Worm (Caenorhabditis elegans): ENCODE measurements around the gene K09C6.8.

Gene K09C6.8

ce11 chrV:813101-813500 lies 29.9 kb downstream of the K09C6.8 start, which contains the start of gene R13D11.10:
Gene R13D11.10 (minus strand): TSS chrV:813201.
- TF ChIP-seq elt-2 (tag; optimal IDR thresholded peaks at IDR 0.05), result no peak
- TF ChIP-seq daf-12 (tag; optimal IDR thresholded peaks at IDR 0.05), result no peak
- TF ChIP-seq ZK546.5 (tag; optimal IDR thresholded peaks at IDR 0.05), result no peak
- TF ChIP-seq mml-1 (tag; optimal IDR thresholded peaks at IDR 0.05), result no peak
- TF ChIP-seq pqm-1 (tag; optimal IDR thresholded peaks at IDR 0.05), result no peak
- no peak for TF ChIP-seq fkh-2 (tag; optimal IDR thresholded peaks at IDR 0.05)
- TF ChIP-seq ceh-16 (tag; optimal IDR thresholded peaks at IDR 0.05), result no peak
- TF ChIP-seq eor-1 (tag; optimal IDR thresholded peaks at IDR 0.05), result no peak
- TF ChIP-seq elt-3 (tag; optimal IDR thresholded peaks at IDR 0.05), result no peak
- no peak for TF ChIP-seq nhr-12 (tag; optimal IDR thresholded peaks at IDR 0.05)

ce11 chrV:810281-810862 lies 32.6 kb downstream of the K09C6.8 start, which contains the start of gene R13D11.4:
Gene R13D11.4 (plus strand): TSS chrV:810812.
- TF ChIP-seq nhr-67 (tag; optimal IDR thresholded peaks at IDR 0.05) (no peak), ztf-4 (tag; optimal IDR thresholded peaks at IDR 0.05) (no peak), hmg-11 (tag; optimal IDR thresholded peaks at IDR 0.05) (peak; percentile 23), fkh-10 (GFP tag; optimal IDR thresholded peaks at IDR 0.05) (peak; percentile 30), lsy-12 (tag; optimal IDR thresholded peaks at IDR 0.05) (no peak), elt-2 (tag; optimal IDR thresholded peaks at IDR 0.05) (no peak), nfya-1 (tag; optimal IDR thresholded peaks at IDR 0.05; ENCODE audit: insufficient read depth) (peak; percentile 39), egl-5 (tag; optimal IDR thresholded peaks at IDR 0.05) (no peak), nhr-28 (tag; optimal IDR thresholded peaks at IDR 0.05) (no peak)

- TF ChIP-seq nhr-77 (tag; optimal IDR thresholded peaks at IDR 0.05) (no peak), nhr-11 (tag; optimal IDR thresholded peaks at IDR 0.05) (no peak), lsy-12 (tag; optimal IDR thresholded peaks at IDR 0.05) (no peak), elt-1 (tag; optimal IDR thresholded peaks at IDR 0.05) (no peak), unc-39 (tag; optimal IDR thresholded peaks at IDR 0.05) (no peak), pha-4 (tag; optimal IDR thresholded peaks at IDR 0.05) (no peak)
Observed at ce11 chrV:808260-808659, 34.8 kb downstream of the K09C6.8 start.

- TF ChIP-seq zag-1 (tag; optimal IDR thresholded peaks at IDR 0.05) (no peak), nhr-77 (tag; optimal IDR thresholded peaks at IDR 0.05) (no peak), R02D3.7 (tag; optimal IDR thresholded peaks at IDR 0.05) (no peak), snpc-4 (tag; optimal IDR thresholded peaks at IDR 0.05) (no peak), nfya-1 (tag; optimal IDR thresholded peaks at IDR 0.05; ENCODE audit: insufficient read depth) (no peak), ceh-16 (tag; optimal IDR thresholded peaks at IDR 0.05) (no peak), elt-3 (tag; optimal IDR thresholded peaks at IDR 0.05) (no peak), lsy-12 (tag; optimal IDR thresholded peaks at IDR 0.05) (no peak), mml-1 (tag; optimal IDR thresholded peaks at IDR 0.05) (no peak), nhr-23 (tag; optimal IDR thresholded peaks at IDR 0.05) (peak; percentile 2), ZK546.5 (tag; optimal IDR thresholded peaks at IDR 0.05) (no peak), jun-1 (tag; optimal IDR thresholded peaks at IDR 0.05) (no peak), eor-1 (tag; optimal IDR thresholded peaks at IDR 0.05) (no peak), nhr-25 (tag; optimal IDR thresholded peaks at IDR 0.05) (peak; percentile 0), nhr-28 (tag; optimal IDR thresholded peaks at IDR 0.05) (no peak), nhr-43 (tag; optimal IDR thresholded peaks at IDR 0.05; ENCODE audit: poor library complexity, severe bottlenecking) (no peak), pqm-1 (tag; optimal IDR thresholded peaks at IDR 0.05) (no peak), pha-4 (tag; optimal IDR thresholded peaks at IDR 0.05) (no peak), ztf-4 (tag; optimal IDR thresholded peaks at IDR 0.05) (no peak), fkh-10 (GFP tag; optimal IDR thresholded peaks at IDR 0.05) (no peak), nhr-12 (tag; optimal IDR thresholded peaks at IDR 0.05) (no peak), skn-1 (tag; optimal IDR thresholded peaks at IDR 0.05) (no peak), elt-1 (tag; optimal IDR thresholded peaks at IDR 0.05) (peak; percentile 7), nhr-11 (tag; optimal IDR thresholded peaks at IDR 0.05) (no peak)
Observed at ce11 chrV:804485-804884, 38.5 kb downstream of the K09C6.8 start, which contains the start of gene nhr-270. Gene nhr-270 (minus strand): TSS chrV:804741.

- TF ChIP-seq nhr-25 (tag; optimal IDR thresholded peaks at IDR 0.05), result no peak
- no peak for TF ChIP-seq nhr-237 (tag; optimal IDR thresholded peaks at IDR 0.05)
- TF ChIP-seq elt-3 (tag; optimal IDR thresholded peaks at IDR 0.05), result no peak
- TF ChIP-seq pqm-1 (tag; optimal IDR thresholded peaks at IDR 0.05), result no peak
- no peak for TF ChIP-seq hmg-11 (tag; optimal IDR thresholded peaks at IDR 0.05)
- TF ChIP-seq unc-39 (tag; optimal IDR thresholded peaks at IDR 0.05), result no peak
Observed at ce11 chrV:803472-803871, 39.5 kb downstream of the K09C6.8 start.
